Fruit fly (Drosophila melanogaster): ENCODE measurements around the gene Dph1.

dm6 chr3L:11683819-11684521, 12.8 kb downstream of the Dph1 start, which contains the start of gene Sugb:
- TF ChIP-seq Vsx2 (GFP tag; optimal IDR thresholded peaks at IDR 0.05; ENCODE audit: partially characterized antibody) (no peak), Mio (GFP tag; optimal IDR thresholded peaks at IDR 0.05) (no peak), fru (GFP tag; optimal IDR thresholded peaks at IDR 0.05) (peak; percentile 71), h (GFP tag; optimal IDR thresholded peaks at IDR 0.05) (peak; percentile 79), Myc (optimal IDR thresholded peaks at IDR 0.05) (no peak), sv (GFP tag; optimal IDR thresholded peaks at IDR 0.05) (peak; percentile 74), ey (GFP tag; optimal IDR thresholded peaks at IDR 0.05) (peak; percentile 64), OdsH (GFP tag; optimal IDR thresholded peaks at IDR 0.05) (peak; percentile 77), woc (GFP tag; optimal IDR thresholded peaks at IDR 0.05) (peak; percentile 67), sage (GFP tag; optimal IDR thresholded peaks at IDR 0.05) (peak; percentile 76)

Measured in whole organism, wandering third instar larva.